Worm (Caenorhabditis elegans) whole organism, L4 larva: ENCODE results near the gene nhr-20.
A peak's percentile ranks its signal among the peaks of the same experiment; 100 is the strongest.

Experiments
- F49E8.2 ChIP-seq: sonication (generic microtip); optimal IDR thresholded peaks from 2 replicates; lab custom pipeline; 2016; ENCODE audit warnings: missing compliant biosample characterization, mild to moderate bottlenecking, missing genetic modification characterization, borderline replicate concordance
- R02D3.7 ChIP-seq: fragments of 150-350 bp; sonication (generic microtip); optimal IDR thresholded peaks from 3 replicates; lab custom pipeline; 2014; ENCODE audit warnings: missing biosample characterization, missing genetic modification characterization
- T20F7.1 ChIP-seq: fragments of 200-800 bp; sonication (Bioruptor generic); optimal IDR thresholded peaks from 2 replicates; lab custom pipeline; 2018; ENCODE audit warnings: mild to moderate bottlenecking, missing genetic modification characterization, missing compliant biosample characterization
- Y48G9A.11 ChIP-seq: fragments of 200-800 bp; sonication (Bioruptor generic); IDR thresholded peaks from 2 replicates; pipeline ENCODE4 v1.3.6; 2022; ENCODE audit warnings: missing genetic modification reagents, missing genetic modification characterization, missing compliant biosample characterization
- aha-1 ChIP-seq: fragments of 150-350 bp; peaks from one replicate; lab custom pipeline; 2014; ENCODE audit warnings: missing biosample characterization, missing genetic modification characterization
- arid-1 ChIP-seq: fragments of 200-800 bp; sonication (Bioruptor generic); conservative IDR thresholded peaks from 2 replicates; pipeline ENCODE4 v1.3.6; 2022; ENCODE audit warnings: missing genetic modification reagents, missing genetic modification characterization, missing compliant biosample characterization
- attf-4 ChIP-seq: sonication (generic microtip); optimal IDR thresholded peaks from 3 replicates; lab custom pipeline; 2017; ENCODE audit warnings: missing biosample characterization, missing genetic modification characterization
- ceh-20 ChIP-seq: fragments of 200-800 bp; sonication (Bioruptor generic); IDR thresholded peaks from 2 replicates; pipeline ENCODE4 v1.3.6; 2022; ENCODE audit warnings: missing genetic modification reagents, missing genetic modification characterization, missing compliant biosample characterization
- ceh-32 ChIP-seq: sonication (generic microtip); optimal IDR thresholded peaks from 2 replicates; lab custom pipeline; 2016; ENCODE audit warnings: mild to moderate bottlenecking, missing genetic modification characterization, missing compliant biosample characterization; ENCODE audit not compliant: poor library complexity
- ctbp-1 ChIP-seq: fragments of 200-800 bp; sonication (Bioruptor generic); IDR thresholded peaks from 2 replicates; pipeline ENCODE4 v1.3.6; 2022; ENCODE audit warnings: missing genetic modification reagents, missing genetic modification characterization, missing compliant biosample characterization
- daf-12 ChIP-seq: fragments of 150-350 bp; optimal IDR thresholded peaks from 2 replicates; lab custom pipeline; 2014; ENCODE audit warnings: missing biosample characterization, missing genetic modification reagents, missing genetic modification characterization
- dmd-9 ChIP-seq: fragments of 200-800 bp; sonication (Bioruptor generic); IDR thresholded peaks from 2 replicates; pipeline ENCODE4 v1.3.6; 2022; ENCODE audit warnings: missing genetic modification reagents, missing genetic modification characterization, missing compliant biosample characterization
- fkh-10 ChIP-seq: fragments of 150-350 bp; optimal IDR thresholded peaks from 2 replicates; lab custom pipeline; 2014; ENCODE audit warnings: missing biosample characterization, missing genetic modification reagents, missing genetic modification characterization
- fos-1 ChIP-seq: fragments of 150-350 bp; optimal IDR thresholded peaks from 2 replicates; lab custom pipeline; 2014; ENCODE audit warnings: missing biosample characterization, missing genetic modification characterization
- hlh-11 ChIP-seq: fragments of 200-800 bp; sonication (Bioruptor generic); optimal IDR thresholded peaks from 2 replicates; lab custom pipeline; 2018; ENCODE audit warnings: mild to moderate bottlenecking, missing genetic modification characterization, missing compliant biosample characterization
- hmg-1.1 ChIP-seq: fragments of 200-800 bp; sonication (Bioruptor generic); IDR thresholded peaks from 2 replicates; pipeline ENCODE4 v1.3.6; 2022; ENCODE audit warnings: missing genetic modification reagents, missing genetic modification characterization, missing compliant biosample characterization
- jun-1 ChIP-seq: fragments of 150-350 bp; optimal IDR thresholded peaks from 2 replicates; lab custom pipeline; 2014; ENCODE audit warnings: missing biosample characterization, missing genetic modification reagents, missing genetic modification characterization
- lin-1 ChIP-seq: fragments of 200-800 bp; sonication (Bioruptor generic); IDR thresholded peaks from 2 replicates; pipeline ENCODE4 v1.3.6; 2022; ENCODE audit warnings: missing genetic modification reagents, missing genetic modification characterization, missing compliant biosample characterization
- lin-13 ChIP-seq: fragments of 150-350 bp; optimal IDR thresholded peaks from 2 replicates; lab custom pipeline; 2014; ENCODE audit warnings: missing biosample characterization, missing genetic modification reagents, missing genetic modification characterization
- lin-15B ChIP-seq: fragments of 150-350 bp; sonication (generic microtip); optimal IDR thresholded peaks from 3 replicates; lab custom pipeline; 2014; ENCODE audit warnings: missing biosample characterization, missing genetic modification characterization
- lin-39 ChIP-seq: fragments of 150-350 bp; optimal IDR thresholded peaks from 2 replicates; lab custom pipeline; 2014; ENCODE audit warnings: missing biosample characterization, missing genetic modification reagents, missing genetic modification characterization
- lir-3 ChIP-seq: sonication (generic microtip); optimal IDR thresholded peaks from 2 replicates; lab custom pipeline; 2016; ENCODE audit warnings: mild to moderate bottlenecking, missing genetic modification characterization, missing compliant biosample characterization
- mdl-1 ChIP-seq, 2 experiments: fragments of 150-350 bp in 1 of 2; sonication (generic microtip) in 1 of 2; optimal IDR thresholded peaks; 2 replicates each; lab custom pipeline; 2014 to 2017; ENCODE audit warnings: missing biosample characterization in 2 of 2, missing genetic modification characterization in 2 of 2
- mdt-29 ChIP-seq: fragments of 200-800 bp; sonication (Bioruptor generic); IDR thresholded peaks from 2 replicates; pipeline ENCODE4 v1.3.6; 2022; ENCODE audit warnings: missing genetic modification reagents, missing genetic modification characterization, missing compliant biosample characterization
- mep-1 ChIP-seq: fragments of 150-350 bp; sonication (generic microtip); optimal IDR thresholded peaks from 3 replicates; lab custom pipeline; 2014; ENCODE audit warnings: missing biosample characterization, missing genetic modification characterization
- mes-2 ChIP-seq: sonication (generic microtip); optimal IDR thresholded peaks from 2 replicates; lab custom pipeline; 2016; ENCODE audit warnings: missing genotype, mild to moderate bottlenecking, missing genetic modification characterization, missing compliant biosample characterization; ENCODE audit not compliant: poor library complexity, severe bottlenecking
- mxl-2 ChIP-seq: fragments of 200-800 bp; sonication (Bioruptor generic); conservative IDR thresholded peaks from 2 replicates; pipeline ENCODE4 v1.3.6; 2022; ENCODE audit warnings: missing genetic modification reagents, missing genetic modification characterization, missing compliant biosample characterization
- mxl-3 ChIP-seq: fragments of 200-800 bp; sonication (Bioruptor generic); optimal IDR thresholded peaks from 2 replicates; lab custom pipeline; 2018; ENCODE audit warnings: mild to moderate bottlenecking, missing genetic modification characterization, missing compliant biosample characterization
- nhr-10 ChIP-seq: fragments of 150-350 bp; optimal IDR thresholded peaks from 2 replicates; lab custom pipeline; 2014; ENCODE audit warnings: missing biosample characterization, missing genetic modification characterization
- nhr-11 ChIP-seq: fragments of 150-350 bp; optimal IDR thresholded peaks from 2 replicates; lab custom pipeline; 2014; ENCODE audit warnings: missing biosample characterization, missing genetic modification characterization
- nhr-237 ChIP-seq: sonication (generic microtip); optimal IDR thresholded peaks from 2 replicates; lab custom pipeline; 2017; ENCODE audit warnings: missing biosample characterization, missing genetic modification characterization
- nhr-25 ChIP-seq: sonication (generic microtip); optimal IDR thresholded peaks from 2 replicates; lab custom pipeline; 2017; ENCODE audit warnings: missing genetic modification characterization, mild to moderate bottlenecking, missing compliant biosample characterization, antibody characterized with exemption, moderate library complexity, borderline replicate concordance; ENCODE audit not compliant: insufficient read depth
- nhr-48 ChIP-seq: sonication (generic microtip); optimal IDR thresholded peaks from 2 replicates; lab custom pipeline; 2016; ENCODE audit warnings: mild to moderate bottlenecking, missing genetic modification characterization, missing compliant biosample characterization
- saeg-2 ChIP-seq: fragments of 200-800 bp; sonication (Bioruptor generic); IDR thresholded peaks from 2 replicates; pipeline ENCODE4 v1.3.6; 2022; ENCODE audit warnings: missing genetic modification reagents, missing genetic modification characterization, missing compliant biosample characterization
- snpc-1.2 ChIP-seq: fragments of 200-800 bp; sonication (Bioruptor generic); IDR thresholded peaks from 2 replicates; pipeline ENCODE4 v1.3.6; 2022; ENCODE audit warnings: missing genetic modification reagents, missing genetic modification characterization, missing compliant biosample characterization
- tag-97 ChIP-seq: fragments of 200-800 bp; sonication (Bioruptor generic); IDR thresholded peaks from 2 replicates; pipeline ENCODE4 v1.3.6; 2022; ENCODE audit warnings: missing genetic modification characterization, missing compliant biosample characterization
- vab-7 ChIP-seq: fragments of 200-800 bp; sonication (Bioruptor generic); IDR thresholded peaks from 2 replicates; pipeline ENCODE4 v1.3.6; 2022; ENCODE audit warnings: missing genetic modification reagents, missing genetic modification characterization, missing compliant biosample characterization
- ztf-7 ChIP-seq: fragments of 150-350 bp; optimal IDR thresholded peaks from 2 replicates; lab custom pipeline; 2014; ENCODE audit warnings: missing biosample characterization, missing genetic modification characterization

The nhr-20 gene

DNA sequence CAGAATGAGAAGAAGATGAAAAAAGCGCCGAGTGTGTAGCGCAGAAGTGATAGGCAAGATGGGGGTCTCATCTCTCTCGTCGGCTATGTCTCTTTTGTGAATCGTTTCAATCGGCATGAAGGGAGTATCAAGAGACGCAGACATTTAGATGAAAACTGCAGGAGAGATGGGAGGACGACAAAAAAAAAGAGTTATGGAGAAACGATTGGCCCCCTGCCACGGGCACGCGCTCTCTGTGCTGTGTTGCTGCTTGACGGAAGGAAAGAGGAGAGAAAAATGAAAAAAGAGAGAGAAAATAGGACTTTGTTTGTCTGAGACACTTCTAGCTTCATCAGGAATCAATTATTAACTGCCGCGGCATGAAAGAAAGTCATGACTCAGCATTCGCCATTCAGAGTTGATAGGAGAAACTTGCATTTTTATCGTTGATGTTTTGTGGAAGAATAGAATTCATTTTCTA, 9.3 kb downstream of the nhr-20 start (continued):
- TF ChIP-seq nhr-237 (tag; lab: Kevin White, UChicago), result no peak
- peak; percentile 94 for TF ChIP-seq hlh-11
- no peak for TF ChIP-seq lin-15B (tag; lab: Kevin White, UChicago)
- TF ChIP-seq lin-39 (tag; lab: Kevin White, UChicago), result no peak
- TF ChIP-seq tag-97 (GFP tag; lab: Robert Waterston, UW), result no peak
- no peak for TF ChIP-seq F49E8.2
- peak; percentile 93 for TF ChIP-seq mep-1
- peak; percentile 45 for TF ChIP-seq lin-13 (GFP tag; lab: Kevin White, UChicago)
- 0 out of 2 replicates have a peak, but pooled peaks have one; percentile 45 for TF ChIP-seq dmd-9 (GFP tag; lab: Robert Waterston, UW)
- no peak for TF ChIP-seq mxl-2 (GFP tag; lab: Robert Waterston, UW)
- no peak for TF ChIP-seq lin-1 (GFP tag; lab: Robert Waterston, UW)
- peak; percentile 50 for TF ChIP-seq ceh-32 (tag; lab: Kevin White, UChicago)
- no peak for TF ChIP-seq fos-1 (tag; lab: Kevin White, UChicago)
- no peak for TF ChIP-seq snpc-1.2
- peak; percentile 49 for TF ChIP-seq nhr-25 (tag; lab: Kevin White, UChicago)
- peak; percentile 64 for TF ChIP-seq nhr-48 (tag; lab: Kevin White, UChicago)
- peak; percentile 80 for TF ChIP-seq mxl-3 (GFP tag; lab: Kevin White, UChicago)
- TF ChIP-seq saeg-2 (GFP tag; lab: Robert Waterston, UW), result no peak
- peak; percentile 76 for TF ChIP-seq T20F7.1 (GFP tag; lab: Kevin White, UChicago)
- peak; percentile 83 for TF ChIP-seq nhr-10 (tag; lab: Kevin White, UChicago)
- TF ChIP-seq ztf-7, result peak; percentile 39
- TF ChIP-seq arid-1 (GFP tag; lab: Robert Waterston, UW), result peak; percentile 72
- no peak for TF ChIP-seq mdt-29 (GFP tag; lab: Robert Waterston, UW)
- TF ChIP-seq R02D3.7 (tag; lab: Kevin White, UChicago), result no peak

DNA sequence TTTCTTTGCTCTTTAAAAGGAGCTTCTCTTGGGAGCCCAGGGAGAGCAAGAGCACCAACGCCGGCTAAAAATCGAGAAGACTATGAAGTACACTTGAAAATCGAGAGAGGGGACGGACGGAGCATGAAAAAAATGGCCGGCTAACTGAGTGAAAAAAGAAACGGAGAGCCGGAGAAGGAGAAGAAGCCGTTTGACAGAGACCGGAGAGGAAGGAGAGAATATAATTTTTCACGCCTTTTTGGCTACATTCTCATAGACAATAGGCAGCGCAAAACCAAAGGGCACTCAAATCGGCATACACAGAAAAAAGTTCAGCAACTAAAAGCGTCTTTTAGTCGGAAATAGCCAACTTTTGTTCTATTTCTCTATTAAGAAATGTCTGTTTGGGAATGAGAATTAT, 11.5 kb downstream of the nhr-20 start:
- peak; percentile 64 for TF ChIP-seq hmg-1.1 (GFP tag; lab: Robert Waterston, UW)
- TF ChIP-seq aha-1 (tag; lab: Kevin White, UChicago), result peak; percentile 91
- TF ChIP-seq lir-3, result no peak

ce11 chrIII:4220864-4221263, 12.2 kb downstream of the nhr-20 start:
- TF ChIP-seq nhr-11 (tag; lab: Kevin White, UChicago) (peak; percentile 50), daf-12 (tag; lab: Kevin White, UChicago) (no peak)

DNA sequence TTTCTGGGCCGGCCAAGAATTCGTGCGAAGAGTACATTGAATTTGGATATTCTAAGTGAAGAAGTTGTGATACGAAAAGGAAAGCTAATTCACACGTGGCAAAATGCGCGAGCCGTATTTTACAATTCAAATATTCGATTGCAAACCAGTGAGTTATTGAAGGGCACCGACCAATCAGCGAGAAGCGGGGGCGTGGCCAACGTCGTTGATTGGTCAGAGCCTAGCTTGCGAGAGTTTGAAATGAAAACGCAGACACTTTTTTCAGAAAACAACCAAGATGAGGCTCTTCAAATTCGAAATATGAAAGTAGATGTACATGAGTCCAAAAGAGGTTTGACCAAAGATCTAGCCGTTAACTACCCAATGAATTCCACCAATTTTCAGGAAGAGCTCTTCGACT, 22.4 kb downstream of the nhr-20 start:
- TF ChIP-seq lin-1 (GFP tag; lab: Robert Waterston, UW), result no peak

DNA sequence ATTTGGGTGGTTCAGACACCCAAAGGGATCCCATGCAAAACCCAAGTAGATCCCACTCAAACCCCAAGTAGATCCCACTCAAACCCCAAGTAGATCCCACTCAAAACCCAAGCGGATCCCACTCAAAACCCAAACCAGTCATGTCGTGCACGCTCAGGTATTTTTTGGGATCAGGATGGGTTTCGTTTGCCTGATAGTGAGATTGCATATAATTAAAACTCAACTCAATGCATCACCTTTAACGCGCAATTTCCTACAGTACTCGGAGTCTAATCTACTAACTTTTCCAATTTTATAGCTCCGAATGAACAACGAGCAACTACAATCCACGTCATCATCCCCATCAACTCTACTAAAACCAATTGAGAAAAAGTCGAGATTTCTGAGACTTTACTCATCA, 23.8 kb downstream of the nhr-20 start, which contains the start of gene phlp-2:
Gene phlp-2 (plus strand): TSS at position 301 of the 400 bp plus-strand sequence.
- TF ChIP-seq mes-2 (tag; lab: Kevin White, UChicago) (no peak), vab-7 (GFP tag; lab: Robert Waterston, UW) (no peak), attf-4 (tag; lab: Kevin White, UChicago) (no peak)
- TF ChIP-seq, all 104 proteins: peak for 0

DNA sequence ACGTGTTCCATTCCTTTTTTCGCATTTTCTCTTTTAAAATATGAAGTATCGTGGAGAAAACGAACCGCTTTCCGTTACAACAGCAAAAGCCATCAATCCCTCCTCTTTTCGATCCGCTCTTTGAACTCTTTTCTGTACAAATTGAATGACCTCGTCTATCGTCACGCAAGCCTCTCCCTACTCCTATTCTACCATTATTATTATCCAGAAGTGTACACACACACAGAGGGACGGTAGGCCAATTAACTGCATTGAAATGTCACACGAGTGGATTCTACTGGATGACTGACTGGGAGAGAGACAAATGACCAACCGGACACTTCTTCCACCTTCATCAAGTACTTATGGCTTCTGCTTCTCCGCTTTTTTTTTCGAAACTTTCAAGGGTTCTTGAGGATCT, 24.8 kb downstream of the nhr-20 start:
- no peak for TF ChIP-seq fkh-10 (GFP tag; lab: Kevin White, UChicago)
- no peak for TF ChIP-seq jun-1 (tag; lab: Kevin White, UChicago)
- TF ChIP-seq ctbp-1 (GFP tag; lab: Robert Waterston, UW), result no peak
- 0 out of 2 replicates have a peak, but pooled peaks have one; percentile 18 for TF ChIP-seq Y48G9A.11 (GFP tag; lab: Robert Waterston, UW)
- no peak for TF ChIP-seq mdl-1 (tag; optimal IDR thresholded peaks at IDR 0.05; lab: Kevin White, UChicago)
- no peak for TF ChIP-seq ceh-20 (GFP tag; lab: Robert Waterston, UW)
